Fruit fly (Drosophila melanogaster): ENCODE results near the gene mtgo.

DNA sequence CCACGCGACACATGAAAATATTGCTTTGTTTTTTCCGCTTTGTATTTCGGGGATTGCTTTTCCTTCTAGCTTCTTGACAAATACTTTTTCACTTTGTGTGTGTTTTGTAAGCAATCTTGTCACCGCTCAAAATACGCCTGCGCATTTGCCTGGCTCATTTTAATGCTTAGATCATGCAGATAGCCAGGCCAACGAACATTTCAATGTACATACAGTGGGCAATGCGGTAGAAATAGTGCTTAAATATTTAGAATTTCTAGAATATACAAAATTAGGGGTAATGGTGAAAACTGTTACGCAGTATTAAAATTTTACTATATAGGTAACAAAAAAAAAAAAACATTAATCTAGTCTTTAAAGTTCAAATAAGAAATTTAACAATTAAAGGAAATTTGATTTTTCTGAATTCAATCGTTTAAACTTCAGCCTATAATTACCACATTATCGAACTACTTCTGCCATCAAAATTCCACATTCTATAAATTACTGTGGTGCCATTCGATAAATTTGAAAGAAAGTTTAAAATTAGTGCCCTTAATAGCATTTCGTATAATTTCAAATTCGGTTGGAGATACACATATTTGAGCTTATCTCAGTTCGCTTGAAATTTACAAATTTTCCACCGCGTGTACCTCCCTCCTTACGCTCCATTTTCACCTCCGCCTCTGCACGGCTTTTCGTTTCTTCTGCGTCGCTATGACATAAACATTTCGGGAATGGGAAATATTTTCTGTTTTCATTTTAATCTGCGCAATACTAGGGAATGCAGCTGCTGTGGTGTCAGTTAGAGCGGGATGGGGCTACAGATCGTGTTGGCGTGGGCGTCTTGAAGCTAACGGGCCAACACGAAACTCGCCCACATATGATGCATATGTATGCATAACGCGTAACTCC is 162.3 kb downstream of the mtgo start:
- no peak for TF ChIP-seq psq (optimal IDR thresholded peaks at IDR 0.05)
- TF ChIP-seq Myc (optimal IDR thresholded peaks at IDR 0.05) = no peak
- no peak for TF ChIP-seq insv (optimal IDR thresholded peaks at IDR 0.05)
- TF ChIP-seq h (optimal IDR thresholded peaks at IDR 0.05) = no peak
